Worm (Caenorhabditis elegans) whole organism, L4 larva: ENCODE measurements around the gene C47G2.3.

Experiments used
- F37D6.2 ChIP-seq: sonication (generic microtip); optimal IDR thresholded peaks from 2 replicates; lab custom pipeline; 2016; ENCODE audit warnings: mild to moderate bottlenecking, missing genetic modification characterization, missing compliant biosample characterization
- T26A8.4 ChIP-seq: fragments of 200-800 bp; sonication (Bioruptor generic); IDR thresholded peaks from 2 replicates; pipeline ENCODE4 v1.3.6; 2022; ENCODE audit warnings: missing genetic modification characterization, missing compliant biosample characterization
- Y105C5A.15 ChIP-seq: fragments of 200-800 bp; sonication (Bioruptor generic); IDR thresholded peaks from 2 replicates; pipeline ENCODE4 v1.3.6; 2022; ENCODE audit warnings: missing genetic modification characterization, missing compliant biosample characterization
- Y5F2A.4 ChIP-seq: fragments of 200-800 bp; sonication (Bioruptor generic); optimal IDR thresholded peaks from 2 replicates; lab custom pipeline; 2018; ENCODE audit warnings: mild to moderate bottlenecking, missing genetic modification characterization, missing compliant biosample characterization
- aha-1 ChIP-seq: fragments of 150-350 bp; peaks from one replicate; lab custom pipeline; 2014; ENCODE audit warnings: missing biosample characterization, missing genetic modification characterization
- ama-1 ChIP-seq: fragments of 150-350 bp; optimal IDR thresholded peaks from 2 replicates; lab custom pipeline; 2014; ENCODE audit warnings: inconsistent platforms, mixed read lengths
- ceh-28 ChIP-seq: fragments of 150-350 bp; optimal IDR thresholded peaks from 2 replicates; lab custom pipeline; 2014; ENCODE audit warnings: missing biosample characterization, missing genetic modification reagents, missing genetic modification characterization
- cey-2 ChIP-seq: sonication (generic microtip); optimal IDR thresholded peaks from 3 replicates; lab custom pipeline; 2017; ENCODE audit warnings: missing genetic modification characterization, mild to moderate bottlenecking, missing compliant biosample characterization, antibody characterized with exemption, borderline replicate concordance; ENCODE audit not compliant: insufficient read depth
- daf-16 ChIP-seq, 3 experiments: sonication (generic microtip); optimal IDR thresholded peaks; 2 replicates each; lab custom pipeline; 2016 to 2017; ENCODE audit warnings: missing genetic modification characterization in 3 of 3, missing genetic modification reagents in 3 of 3, mild to moderate bottlenecking in 2 of 3, missing compliant biosample characterization in 2 of 3, missing biosample characterization in 1 of 3, moderate library complexity in 1 of 3
- dmd-6 ChIP-seq: fragments of 200-800 bp; sonication (Bioruptor generic); IDR thresholded peaks from 2 replicates; pipeline ENCODE4 v1.3.6; 2022; ENCODE audit warnings: missing genetic modification reagents, missing genetic modification characterization, missing compliant biosample characterization
- dmd-8 ChIP-seq: fragments of 200-800 bp; sonication (Bioruptor generic); IDR thresholded peaks from 2 replicates; pipeline ENCODE4 v1.3.6; 2022; ENCODE audit warnings: missing genetic modification characterization, missing compliant biosample characterization
- dpl-1 ChIP-seq: fragments of 150-350 bp; optimal IDR thresholded peaks from 2 replicates; lab custom pipeline; 2014; ENCODE audit warnings: missing biosample characterization, missing genetic modification reagents, missing genetic modification characterization
- duxl-1 ChIP-seq: sonication (generic microtip); optimal IDR thresholded peaks from 2 replicates; lab custom pipeline; 2016; ENCODE audit warnings: mild to moderate bottlenecking, missing genetic modification characterization, moderate library complexity, missing compliant biosample characterization; ENCODE audit not compliant: poor library complexity
- dve-1 ChIP-seq: sonication (generic microtip); optimal IDR thresholded peaks from 2 replicates; lab custom pipeline; 2017; ENCODE audit warnings: antibody characterized with exemption, mild to moderate bottlenecking, missing genetic modification characterization, missing compliant biosample characterization; ENCODE audit not compliant: insufficient read depth
- egl-27 ChIP-seq: sonication (generic microtip); optimal IDR thresholded peaks from 3 replicates; lab custom pipeline; 2017; ENCODE audit warnings: missing biosample characterization, missing genetic modification reagents, missing genetic modification characterization
- fkh-10 ChIP-seq: fragments of 150-350 bp; optimal IDR thresholded peaks from 2 replicates; lab custom pipeline; 2014; ENCODE audit warnings: missing biosample characterization, missing genetic modification reagents, missing genetic modification characterization
- hif-1 ChIP-seq, 2 experiments: sonication (generic microtip); optimal IDR thresholded peaks; 2 replicates each; lab custom pipeline; 2016 to 2017; ENCODE audit warnings: missing compliant biosample characterization in 2 of 2, missing genetic modification characterization in 2 of 2, missing genetic modification reagents in 2 of 2, missing genotype in 2 of 2, mild to moderate bottlenecking in 1 of 2
- hlh-11 ChIP-seq: fragments of 200-800 bp; sonication (Bioruptor generic); optimal IDR thresholded peaks from 2 replicates; lab custom pipeline; 2018; ENCODE audit warnings: mild to moderate bottlenecking, missing genetic modification characterization, missing compliant biosample characterization
- hlh-30 ChIP-seq: sonication (generic microtip); optimal IDR thresholded peaks from 2 replicates; lab custom pipeline; 2017; ENCODE audit warnings: antibody characterized with exemption, mild to moderate bottlenecking, missing genetic modification characterization, missing compliant biosample characterization; ENCODE audit not compliant: insufficient read depth
- lin-13 ChIP-seq: fragments of 150-350 bp; optimal IDR thresholded peaks from 2 replicates; lab custom pipeline; 2014; ENCODE audit warnings: missing biosample characterization, missing genetic modification reagents, missing genetic modification characterization
- lin-29 ChIP-seq: fragments of 200-800 bp; sonication (Bioruptor generic); IDR thresholded peaks from 2 replicates; pipeline ENCODE4 v1.3.6; 2022; ENCODE audit warnings: missing genetic modification reagents, missing genetic modification characterization, missing compliant biosample characterization
- lin-38 ChIP-seq: fragments of 200-800 bp; sonication (Bioruptor generic); IDR thresholded peaks from 2 replicates; pipeline ENCODE4 v1.3.6; 2022; ENCODE audit warnings: missing genetic modification reagents, missing genetic modification characterization, missing compliant biosample characterization
- lsy-2 ChIP-seq, 2 experiments: fragments of 150-350 bp in 1 of 2; sonication (generic microtip) in 1 of 2; optimal IDR thresholded peaks; 2 replicates each; lab custom pipeline; 2014 to 2017; ENCODE audit warnings: missing biosample characterization in 2 of 2, missing genetic modification characterization in 2 of 2
- madf-5 ChIP-seq, 2 experiments: fragments of 200-800 bp; sonication (Bioruptor generic); IDR thresholded peaks; 2 replicates each; pipeline ENCODE4 v1.3.6; 2022; ENCODE audit warnings: missing compliant biosample characterization in 2 of 2, missing genetic modification characterization in 2 of 2
- mep-1 ChIP-seq: fragments of 150-350 bp; sonication (generic microtip); optimal IDR thresholded peaks from 3 replicates; lab custom pipeline; 2014; ENCODE audit warnings: missing biosample characterization, missing genetic modification characterization
- mes-2 ChIP-seq: sonication (generic microtip); optimal IDR thresholded peaks from 2 replicates; lab custom pipeline; 2016; ENCODE audit warnings: missing genotype, mild to moderate bottlenecking, missing genetic modification characterization, missing compliant biosample characterization; ENCODE audit not compliant: poor library complexity, severe bottlenecking
- mxl-3 ChIP-seq: fragments of 200-800 bp; sonication (Bioruptor generic); optimal IDR thresholded peaks from 2 replicates; lab custom pipeline; 2018; ENCODE audit warnings: mild to moderate bottlenecking, missing genetic modification characterization, missing compliant biosample characterization
- nhr-11 ChIP-seq: fragments of 150-350 bp; optimal IDR thresholded peaks from 2 replicates; lab custom pipeline; 2014; ENCODE audit warnings: missing biosample characterization, missing genetic modification characterization
- nhr-28 ChIP-seq: fragments of 150-350 bp; optimal IDR thresholded peaks from 2 replicates; lab custom pipeline; 2014; ENCODE audit warnings: missing biosample characterization, missing genetic modification characterization
- nhr-42 ChIP-seq: fragments of 200-800 bp; sonication (Bioruptor generic); IDR thresholded peaks from 2 replicates; pipeline ENCODE4 v1.3.6; 2022; ENCODE audit warnings: missing genetic modification characterization, missing compliant biosample characterization
- nhr-6 ChIP-seq: fragments of 150-350 bp; optimal IDR thresholded peaks from 2 replicates; lab custom pipeline; 2014; ENCODE audit warnings: missing biosample characterization, missing genetic modification characterization
- nhr-77 ChIP-seq: fragments of 150-350 bp; optimal IDR thresholded peaks from 2 replicates; lab custom pipeline; 2014; ENCODE audit warnings: missing biosample characterization, missing genetic modification characterization
- pha-4 ChIP-seq, 2 experiments: fragments of 150-350 bp in 1 of 2; fragments of 200-800 bp in 1 of 2; sonication (Bioruptor generic) in 1 of 2; IDR thresholded peaks in 1 of 2; optimal IDR thresholded peaks in 1 of 2; 2 replicates each; pipeline versions ENCODE4 v1.3.6 to Lab custom; 2014 to 2022; ENCODE audit warnings: missing genetic modification characterization in 2 of 2, missing genetic modification reagents in 2 of 2, missing biosample characterization in 1 of 2, missing compliant biosample characterization in 1 of 2
- rbr-2 ChIP-seq: sonication (generic microtip); optimal IDR thresholded peaks from 2 replicates; lab custom pipeline; 2016; ENCODE audit warnings: missing genotype, missing genetic modification characterization, missing compliant biosample characterization
- saeg-2 ChIP-seq: fragments of 200-800 bp; sonication (Bioruptor generic); IDR thresholded peaks from 2 replicates; pipeline ENCODE4 v1.3.6; 2022; ENCODE audit warnings: missing genetic modification reagents, missing genetic modification characterization, missing compliant biosample characterization
- sdz-12 ChIP-seq: fragments of 200-800 bp; sonication (Bioruptor generic); optimal IDR thresholded peaks from 2 replicates; lab custom pipeline; 2018; ENCODE audit warnings: mild to moderate bottlenecking, missing genetic modification characterization, missing compliant biosample characterization
- skn-1 ChIP-seq: fragments of 150-350 bp; optimal IDR thresholded peaks from 2 replicates; lab custom pipeline; 2014; ENCODE audit warnings: missing biosample characterization, missing genetic modification characterization
- unc-130 ChIP-seq: sonication (generic microtip); optimal IDR thresholded peaks from 2 replicates; lab custom pipeline; 2016; ENCODE audit warnings: missing genetic modification reagents, missing genetic modification characterization, missing compliant biosample characterization
- zag-1 ChIP-seq: fragments of 150-350 bp; optimal IDR thresholded peaks from 2 replicates; lab custom pipeline; 2014; ENCODE audit warnings: missing biosample characterization, missing genetic modification characterization
- ztf-11 ChIP-seq: fragments of 150-350 bp; optimal IDR thresholded peaks from 2 replicates; lab custom pipeline; 2014; ENCODE audit warnings: missing biosample characterization, missing genetic modification characterization

C47G2.3 gene

DNA sequence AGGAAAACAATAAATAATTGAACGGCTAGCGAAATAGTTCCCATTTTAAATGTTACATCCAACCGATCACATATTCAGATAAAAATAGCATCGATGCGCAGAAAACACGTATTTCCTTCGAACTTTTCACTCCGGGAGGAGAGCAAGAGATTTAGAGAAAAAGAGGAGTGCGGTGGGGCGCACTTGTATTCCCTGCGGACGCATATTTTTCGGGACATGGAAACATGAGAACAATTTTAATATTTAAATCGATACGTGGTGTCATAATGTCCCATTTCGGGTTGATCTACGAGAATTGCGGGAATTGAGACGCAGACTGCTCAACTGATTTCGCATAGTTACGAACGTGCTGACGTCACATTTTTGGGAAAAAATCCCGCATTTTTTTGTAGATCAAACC is 3.5 kb upstream of the C47G2.3 start, which contains the start of gene C47G2.4:
C47G2.4 (minus strand) TSS at position 174 of the 400 bp plus-strand sequence.
- TF ChIP-seq mep-1 (tag; lab: Kevin White, UChicago) (peak; percentile 54), duxl-1 (peak; percentile 45), dpl-1 (GFP tag; lab: Kevin White, UChicago) (peak; percentile 66), madf-5 (GFP tag; IDR thresholded peaks at IDR 0.05; lab: Robert Waterston, UW) (no peak), aha-1 (tag; lab: Kevin White, UChicago) (peak; percentile 57), rbr-2 (peak; percentile 57), egl-27 (tag; lab: Kevin White, UChicago) (no peak), unc-130 (GFP tag; lab: Kevin White, UChicago) (peak; percentile 39), mes-2 (tag; lab: Kevin White, UChicago) (peak; percentile 94), hlh-11 (tag; lab: Kevin White, UChicago) (peak; percentile 33), daf-16 (GFP tag; optimal IDR thresholded peaks at IDR 0.05; lab: Kevin White, UChicago) (no peak), daf-16 (tag; optimal IDR thresholded peaks at IDR 0.05; lab: Kevin White, UChicago) (peak; percentile 46), lsy-2 (tag; optimal IDR thresholded peaks at IDR 0.05; lab: Kevin White, UChicago) (peak in 1 of 2 experiments; percentile 76), dmd-8 (no peak), skn-1 (tag; lab: Kevin White, UChicago) (no peak), hlh-30 (peak; percentile 38), mxl-3 (peak; percentile 19), T26A8.4 (peak; percentile 51; the same call in 1 of the 2 replicates), ztf-11 (tag; lab: Kevin White, UChicago) (no peak), dve-1 (peak; percentile 64), nhr-28 (tag; lab: Kevin White, UChicago) (peak; percentile 42), ceh-28 (tag; lab: Kevin White, UChicago) (no peak), lin-13 (GFP tag; lab: Kevin White, UChicago) (peak; percentile 41), nhr-42 (0 out of 2 replicates have a peak, but pooled peaks have one; percentile 11), fkh-10 (peak; percentile 40), lin-38 (GFP tag; lab: Robert Waterston, UW) (peak; percentile 96), hif-1 (tag; optimal IDR thresholded peaks at IDR 0.05; lab: Kevin White, UChicago) (peak in 1 of 2 experiments; percentile 56)
- TF ChIP-seq, all 104 proteins: peak for 20

DNA sequence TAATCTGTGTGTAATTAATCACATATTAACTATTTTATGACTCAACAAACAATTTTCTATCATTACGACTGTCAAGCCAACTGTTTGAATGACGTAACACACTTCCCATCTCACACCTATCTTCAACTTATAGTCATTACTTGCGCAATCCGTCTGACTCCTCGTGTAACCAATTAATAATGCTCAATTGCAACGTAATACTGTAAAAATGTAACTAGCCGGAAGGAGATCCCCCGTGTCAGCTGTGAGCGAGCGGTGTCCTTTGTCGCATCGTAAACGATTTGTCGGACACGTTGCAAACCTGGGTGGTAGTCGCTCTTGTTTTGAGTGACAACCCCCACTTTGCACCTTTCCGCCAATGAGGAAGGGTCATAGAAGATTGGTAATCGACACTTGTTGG is 1.8 kb downstream of the C47G2.3 start:
- TF ChIP-seq cey-2 (tag; lab: Kevin White, UChicago) (no peak), pha-4 (GFP tag; IDR thresholded peaks at IDR 0.05; lab: Robert Waterston, UW) (no peak), pha-4 (tag; optimal IDR thresholded peaks at IDR 0.05; lab: Kevin White, UChicago) (no peak), unc-130 (GFP tag; lab: Kevin White, UChicago) (no peak), ceh-28 (tag; lab: Kevin White, UChicago) (no peak), nhr-77 (tag; lab: Kevin White, UChicago) (no peak), zag-1 (no peak), F37D6.2 (tag; lab: Kevin White, UChicago) (no peak), dve-1 (no peak), lin-29 (GFP tag; lab: Robert Waterston, UW) (no peak), dmd-6 (GFP tag; lab: Robert Waterston, UW) (no peak), nhr-28 (tag; lab: Kevin White, UChicago) (no peak), Y105C5A.15 (no peak), nhr-6 (tag; lab: Kevin White, UChicago) (no peak), saeg-2 (GFP tag; lab: Robert Waterston, UW) (no peak), nhr-11 (tag; lab: Kevin White, UChicago) (no peak), sdz-12 (GFP tag; lab: Kevin White, UChicago) (no peak), Y5F2A.4 (no peak), ama-1 (lab: Kevin White, UChicago) (no peak)
